Worm (Caenorhabditis elegans) whole organism, L4 larva: ENCODE measurements around the gene bath-37.

Experiments used
- D1046.2 ChIP-seq: fragments of 200-800 bp; sonication (Bioruptor generic); IDR thresholded peaks from 2 replicates; pipeline ENCODE4 v1.3.6; 2022; ENCODE audit warnings: missing genetic modification characterization, missing compliant biosample characterization
- F44E2.7 ChIP-seq: fragments of 200-800 bp; sonication (Bioruptor generic); IDR thresholded peaks from 2 replicates; pipeline ENCODE4 v2.1.2; 2022; ENCODE audit warnings: missing genetic modification characterization, missing compliant biosample characterization
- T20F7.1 ChIP-seq: fragments of 200-800 bp; sonication (Bioruptor generic); optimal IDR thresholded peaks from 2 replicates; lab custom pipeline; 2018; ENCODE audit warnings: mild to moderate bottlenecking, missing genetic modification characterization, missing compliant biosample characterization
- Y75B8A.6 ChIP-seq: fragments of 200-800 bp; sonication (Bioruptor generic); IDR thresholded peaks from 2 replicates; pipeline ENCODE4 v1.3.6; 2022; ENCODE audit warnings: missing genetic modification reagents, missing genetic modification characterization, missing compliant biosample characterization
- aly-2 ChIP-seq: sonication (generic microtip); optimal IDR thresholded peaks from 2 replicates; lab custom pipeline; 2018; ENCODE audit warnings: missing biosample characterization, missing genetic modification characterization
- arid-1 ChIP-seq: fragments of 200-800 bp; sonication (Bioruptor generic); conservative IDR thresholded peaks from 2 replicates; pipeline ENCODE4 v1.3.6; 2022; ENCODE audit warnings: missing genetic modification reagents, missing genetic modification characterization, missing compliant biosample characterization
- ceh-82 ChIP-seq: sonication (generic microtip); optimal IDR thresholded peaks from 2 replicates; lab custom pipeline; 2017; ENCODE audit warnings: missing biosample characterization, missing genetic modification characterization
- cey-2 ChIP-seq: sonication (generic microtip); optimal IDR thresholded peaks from 3 replicates; lab custom pipeline; 2017; ENCODE audit warnings: missing genetic modification characterization, mild to moderate bottlenecking, missing compliant biosample characterization, antibody characterized with exemption, borderline replicate concordance; ENCODE audit not compliant: insufficient read depth
- daf-16 ChIP-seq, 3 experiments: sonication (generic microtip); optimal IDR thresholded peaks; 2 replicates each; lab custom pipeline; 2016 to 2017; ENCODE audit warnings: missing genetic modification characterization in 3 of 3, missing genetic modification reagents in 3 of 3, mild to moderate bottlenecking in 2 of 3, missing compliant biosample characterization in 2 of 3, missing biosample characterization in 1 of 3, moderate library complexity in 1 of 3
- daf-8 ChIP-seq: fragments of 200-800 bp; sonication (Bioruptor generic); IDR thresholded peaks from 2 replicates; pipeline ENCODE4 v1.3.6; 2022; ENCODE audit warnings: missing genetic modification characterization, missing compliant biosample characterization
- dmd-6 ChIP-seq: fragments of 200-800 bp; sonication (Bioruptor generic); IDR thresholded peaks from 2 replicates; pipeline ENCODE4 v1.3.6; 2022; ENCODE audit warnings: missing genetic modification reagents, missing genetic modification characterization, missing compliant biosample characterization
- dpl-1 ChIP-seq: fragments of 150-350 bp; optimal IDR thresholded peaks from 2 replicates; lab custom pipeline; 2014; ENCODE audit warnings: missing biosample characterization, missing genetic modification reagents, missing genetic modification characterization
- dve-1 ChIP-seq: sonication (generic microtip); optimal IDR thresholded peaks from 2 replicates; lab custom pipeline; 2017; ENCODE audit warnings: antibody characterized with exemption, mild to moderate bottlenecking, missing genetic modification characterization, missing compliant biosample characterization; ENCODE audit not compliant: insufficient read depth
- egl-27 ChIP-seq: sonication (generic microtip); optimal IDR thresholded peaks from 3 replicates; lab custom pipeline; 2017; ENCODE audit warnings: missing biosample characterization, missing genetic modification reagents, missing genetic modification characterization
- fos-1 ChIP-seq: fragments of 150-350 bp; optimal IDR thresholded peaks from 2 replicates; lab custom pipeline; 2014; ENCODE audit warnings: missing biosample characterization, missing genetic modification characterization
- hlh-11 ChIP-seq: fragments of 200-800 bp; sonication (Bioruptor generic); optimal IDR thresholded peaks from 2 replicates; lab custom pipeline; 2018; ENCODE audit warnings: mild to moderate bottlenecking, missing genetic modification characterization, missing compliant biosample characterization
- hlh-30 ChIP-seq: sonication (generic microtip); optimal IDR thresholded peaks from 2 replicates; lab custom pipeline; 2017; ENCODE audit warnings: antibody characterized with exemption, mild to moderate bottlenecking, missing genetic modification characterization, missing compliant biosample characterization; ENCODE audit not compliant: insufficient read depth
- jun-1 ChIP-seq: fragments of 150-350 bp; optimal IDR thresholded peaks from 2 replicates; lab custom pipeline; 2014; ENCODE audit warnings: missing biosample characterization, missing genetic modification reagents, missing genetic modification characterization
- lim-7 ChIP-seq: fragments of 200-800 bp; sonication (Bioruptor generic); IDR thresholded peaks from 2 replicates; pipeline ENCODE4 v1.3.6; 2022; ENCODE audit warnings: missing genetic modification characterization, missing compliant biosample characterization
- lin-38 ChIP-seq: fragments of 200-800 bp; sonication (Bioruptor generic); IDR thresholded peaks from 2 replicates; pipeline ENCODE4 v1.3.6; 2022; ENCODE audit warnings: missing genetic modification reagents, missing genetic modification characterization, missing compliant biosample characterization
- lin-39 ChIP-seq: fragments of 150-350 bp; optimal IDR thresholded peaks from 2 replicates; lab custom pipeline; 2014; ENCODE audit warnings: missing biosample characterization, missing genetic modification reagents, missing genetic modification characterization
- lir-3 ChIP-seq: sonication (generic microtip); optimal IDR thresholded peaks from 2 replicates; lab custom pipeline; 2016; ENCODE audit warnings: mild to moderate bottlenecking, missing genetic modification characterization, missing compliant biosample characterization
- lsy-2 ChIP-seq, 2 experiments: fragments of 150-350 bp in 1 of 2; sonication (generic microtip) in 1 of 2; optimal IDR thresholded peaks; 2 replicates each; lab custom pipeline; 2014 to 2017; ENCODE audit warnings: missing biosample characterization in 2 of 2, missing genetic modification characterization in 2 of 2
- mdl-1 ChIP-seq, 2 experiments: fragments of 150-350 bp in 1 of 2; sonication (generic microtip) in 1 of 2; optimal IDR thresholded peaks; 2 replicates each; lab custom pipeline; 2014 to 2017; ENCODE audit warnings: missing biosample characterization in 2 of 2, missing genetic modification characterization in 2 of 2
- mdt-29 ChIP-seq: fragments of 200-800 bp; sonication (Bioruptor generic); IDR thresholded peaks from 2 replicates; pipeline ENCODE4 v1.3.6; 2022; ENCODE audit warnings: missing genetic modification reagents, missing genetic modification characterization, missing compliant biosample characterization
- mep-1 ChIP-seq: fragments of 150-350 bp; sonication (generic microtip); optimal IDR thresholded peaks from 3 replicates; lab custom pipeline; 2014; ENCODE audit warnings: missing biosample characterization, missing genetic modification characterization
- mxl-2 ChIP-seq: fragments of 200-800 bp; sonication (Bioruptor generic); conservative IDR thresholded peaks from 2 replicates; pipeline ENCODE4 v1.3.6; 2022; ENCODE audit warnings: missing genetic modification reagents, missing genetic modification characterization, missing compliant biosample characterization
- mxl-3 ChIP-seq: fragments of 200-800 bp; sonication (Bioruptor generic); optimal IDR thresholded peaks from 2 replicates; lab custom pipeline; 2018; ENCODE audit warnings: mild to moderate bottlenecking, missing genetic modification characterization, missing compliant biosample characterization
- nhr-237 ChIP-seq: sonication (generic microtip); optimal IDR thresholded peaks from 2 replicates; lab custom pipeline; 2017; ENCODE audit warnings: missing biosample characterization, missing genetic modification characterization
- nhr-28 ChIP-seq: fragments of 150-350 bp; optimal IDR thresholded peaks from 2 replicates; lab custom pipeline; 2014; ENCODE audit warnings: missing biosample characterization, missing genetic modification characterization
- nhr-42 ChIP-seq: fragments of 200-800 bp; sonication (Bioruptor generic); IDR thresholded peaks from 2 replicates; pipeline ENCODE4 v1.3.6; 2022; ENCODE audit warnings: missing genetic modification characterization, missing compliant biosample characterization
- nhr-77 ChIP-seq: fragments of 150-350 bp; optimal IDR thresholded peaks from 2 replicates; lab custom pipeline; 2014; ENCODE audit warnings: missing biosample characterization, missing genetic modification characterization
- pqm-1 ChIP-seq: sonication (generic microtip); optimal IDR thresholded peaks from 2 replicates; lab custom pipeline; 2017; ENCODE audit warnings: missing biosample characterization, missing genetic modification characterization
- saeg-2 ChIP-seq: fragments of 200-800 bp; sonication (Bioruptor generic); IDR thresholded peaks from 2 replicates; pipeline ENCODE4 v1.3.6; 2022; ENCODE audit warnings: missing genetic modification reagents, missing genetic modification characterization, missing compliant biosample characterization
- spr-1 ChIP-seq: sonication (generic microtip); optimal IDR thresholded peaks from 2 replicates; lab custom pipeline; 2016; ENCODE audit warnings: mild to moderate bottlenecking, missing genetic modification characterization, missing compliant biosample characterization
- unc-39 ChIP-seq: sonication (generic microtip); optimal IDR thresholded peaks from 2 replicates; lab custom pipeline; 2017; ENCODE audit warnings: missing biosample characterization, missing genetic modification characterization
- vab-7 ChIP-seq: fragments of 200-800 bp; sonication (Bioruptor generic); IDR thresholded peaks from 2 replicates; pipeline ENCODE4 v1.3.6; 2022; ENCODE audit warnings: missing genetic modification reagents, missing genetic modification characterization, missing compliant biosample characterization
- zag-1 ChIP-seq: fragments of 150-350 bp; optimal IDR thresholded peaks from 2 replicates; lab custom pipeline; 2014; ENCODE audit warnings: missing biosample characterization, missing genetic modification characterization
- zfp-2 ChIP-seq: sonication (generic microtip); optimal IDR thresholded peaks from 2 replicates; lab custom pipeline; 2016; ENCODE audit warnings: mild to moderate bottlenecking, missing genetic modification characterization, missing compliant biosample characterization
- zip-11 ChIP-seq: fragments of 200-800 bp; sonication (Bioruptor generic); IDR thresholded peaks from 2 replicates; pipeline ENCODE4 v1.3.6; 2022; ENCODE audit warnings: missing genetic modification characterization, missing compliant biosample characterization
- ztf-11 ChIP-seq: fragments of 150-350 bp; optimal IDR thresholded peaks from 2 replicates; lab custom pipeline; 2014; ENCODE audit warnings: missing biosample characterization, missing genetic modification characterization
- ztf-7 ChIP-seq: fragments of 150-350 bp; optimal IDR thresholded peaks from 2 replicates; lab custom pipeline; 2014; ENCODE audit warnings: missing biosample characterization, missing genetic modification characterization

bath-37 gene

ce11 chrIV:12043054-12043453, 25.6 kb upstream of the bath-37 start:
- TF ChIP-seq dmd-6 (GFP tag; lab: Robert Waterston, UW) (peak; percentile 41; the same call in 1 of the 2 replicates), pqm-1 (tag; lab: Kevin White, UChicago) (peak; percentile 13), dve-1 (tag; lab: Kevin White, UChicago) (peak; percentile 30), hlh-30 (peak; percentile 11), unc-39 (tag; lab: Kevin White, UChicago) (no peak), daf-16 (GFP tag; optimal IDR thresholded peaks at IDR 0.05; lab: Kevin White, UChicago) (no peak), daf-16 (tag; optimal IDR thresholded peaks at IDR 0.05; lab: Kevin White, UChicago) (peak; percentile 52), nhr-77 (tag; lab: Kevin White, UChicago) (peak; percentile 60), jun-1 (tag; lab: Kevin White, UChicago) (no peak), hlh-11 (tag; lab: Kevin White, UChicago) (peak; percentile 43), nhr-28 (tag; lab: Kevin White, UChicago) (peak; percentile 90)

ce11 chrIV:12044844-12045738, 23.6 kb upstream of the bath-37 start:
- TF ChIP-seq lin-38 (GFP tag; lab: Robert Waterston, UW): no peak
- peak; percentile 3 for TF ChIP-seq dpl-1
- TF ChIP-seq fos-1: no peak
- peak; percentile 25 for TF ChIP-seq hlh-11 (tag; lab: Kevin White, UChicago)
- peak in 1 of 2 experiments; percentile 6 for TF ChIP-seq lsy-2 (tag; optimal IDR thresholded peaks at IDR 0.05; lab: Kevin White, UChicago)
- TF ChIP-seq nhr-28 (tag; lab: Kevin White, UChicago): peak; percentile 69
- TF ChIP-seq pqm-1 (tag; lab: Kevin White, UChicago): peak; percentile 48
- peak; percentile 6 for TF ChIP-seq dve-1 (tag; lab: Kevin White, UChicago)
- TF ChIP-seq, all 104 proteins: peak for 6

- TF ChIP-seq D1046.2 (GFP tag; lab: Robert Waterston, UW): no peak
- no peak for TF ChIP-seq nhr-237
- peak; percentile 63; the same call in 1 of the 2 replicates for TF ChIP-seq dmd-6 (GFP tag; lab: Robert Waterston, UW)
- TF ChIP-seq egl-27 (tag; lab: Kevin White, UChicago): no peak
- TF ChIP-seq lir-3 (tag; lab: Kevin White, UChicago): no peak
- TF ChIP-seq ceh-82 (tag; lab: Kevin White, UChicago): no peak
- no peak for TF ChIP-seq mdt-29 (GFP tag; lab: Robert Waterston, UW)
- TF ChIP-seq F44E2.7 (GFP tag; lab: Robert Waterston, UW): no peak
- TF ChIP-seq lin-39 (tag; lab: Kevin White, UChicago): no peak
- TF ChIP-seq vab-7: no peak
- peak; percentile 71 for TF ChIP-seq mxl-3 (GFP tag; lab: Kevin White, UChicago)
- no peak for TF ChIP-seq ztf-11 (tag; lab: Kevin White, UChicago)
- no peak for TF ChIP-seq daf-8 (GFP tag; lab: Robert Waterston, UW)
- no peak for TF ChIP-seq lim-7 (GFP tag; lab: Robert Waterston, UW)
- peak; percentile 63 for TF ChIP-seq hlh-30
- TF ChIP-seq dpl-1: no peak
- peak; percentile 29 for TF ChIP-seq mep-1
- TF ChIP-seq zag-1 (tag; lab: Kevin White, UChicago): no peak
- TF ChIP-seq zip-11: no peak
- TF ChIP-seq arid-1: no peak
- no peak for TF ChIP-seq mxl-2 (GFP tag; lab: Robert Waterston, UW)
- no peak for TF ChIP-seq mdl-1 (tag; optimal IDR thresholded peaks at IDR 0.05; lab: Kevin White, UChicago)
- no peak for TF ChIP-seq jun-1 (tag; lab: Kevin White, UChicago)
- TF ChIP-seq saeg-2 (GFP tag; lab: Robert Waterston, UW): 0 out of 2 replicates have a peak, but pooled peaks have one; percentile 42
- no peak for TF ChIP-seq daf-16 (GFP tag; optimal IDR thresholded peaks at IDR 0.05; lab: Kevin White, UChicago)
- peak; percentile 92 for TF ChIP-seq daf-16 (tag; optimal IDR thresholded peaks at IDR 0.05; lab: Kevin White, UChicago)
- TF ChIP-seq aly-2 (tag; lab: Kevin White, UChicago): no peak
- TF ChIP-seq ztf-7: no peak
- TF ChIP-seq spr-1: no peak
- TF ChIP-seq T20F7.1 (GFP tag; lab: Kevin White, UChicago): no peak
- no peak for TF ChIP-seq nhr-42 (GFP tag; lab: Robert Waterston, UW)
- no peak for TF ChIP-seq cey-2
- no peak for TF ChIP-seq Y75B8A.6 (GFP tag; lab: Robert Waterston, UW)
- no peak for TF ChIP-seq zfp-2 (tag; lab: Kevin White, UChicago)
- peak; percentile 89 for TF ChIP-seq nhr-28 (tag; lab: Kevin White, UChicago)
Measured at ce11 chrIV:12046524-12047203, 22.0 kb upstream of the bath-37 start, which contains the start of gene T12G3.2. T12G3.2 (minus strand) TSS chrIV:12046967.
